Fruit fly (Drosophila melanogaster) whole organism, embryonic: ENCODE measurements around the gene Cpr65Ea.

Source experiments
- ATbp ChIP-seq: fragments of 200-800 bp; sonication (Bioruptor generic); optimal IDR thresholded peaks from 2 replicates; lab custom pipeline; 2017; ENCODE audit warnings: missing biosample characterization, mild to moderate bottlenecking, missing genetic modification characterization, missing genetic modification reagents
- Antp ChIP-seq: fragments of 200-800 bp; sonication (Bioruptor generic); optimal IDR thresholded peaks from 3 replicates; lab custom pipeline; 2016; ENCODE audit warnings: missing biosample characterization, missing genetic modification characterization
- Atf-2 ChIP-seq: fragments of 200-800 bp; sonication (Bioruptor generic); optimal IDR thresholded peaks from 2 replicates; lab custom pipeline; 2016; ENCODE audit warnings: missing biosample characterization, missing genetic modification characterization
- B-H1 ChIP-seq: fragments of 200-800 bp; sonication (Bioruptor generic); IDR thresholded peaks from 3 replicates; pipeline ENCODE4 v1.3.6; 2022; ENCODE audit warnings: missing biosample characterization, missing genetic modification characterization
- BtbVII ChIP-seq: fragments of 200-800 bp; sonication (Bioruptor generic); optimal IDR thresholded peaks from 3 replicates; lab custom pipeline; 2017; ENCODE audit warnings: missing biosample characterization, mild to moderate bottlenecking, missing genetic modification characterization
- CG10565 ChIP-seq: fragments of 200-800 bp; sonication (Bioruptor generic); optimal IDR thresholded peaks from 3 replicates; lab custom pipeline; 2016; ENCODE audit warnings: missing biosample characterization, mild to moderate bottlenecking, missing genetic modification characterization
- CG11504 ChIP-seq: fragments of 200-800 bp; sonication (Bioruptor generic); optimal IDR thresholded peaks from 3 replicates; lab custom pipeline; 2019; ENCODE audit warnings: missing biosample characterization, mild to moderate bottlenecking, missing genetic modification characterization, moderate library complexity
- CG11560 ChIP-seq: fragments of 200-800 bp; sonication (Bioruptor generic); IDR thresholded peaks from 3 replicates; pipeline ENCODE4 v1.3.6; 2022; ENCODE audit warnings: missing biosample characterization, missing genetic modification characterization
- CG11695 ChIP-seq: fragments of 200-800 bp; sonication (Bioruptor generic); IDR thresholded peaks from 3 replicates; pipeline ENCODE4 v1.3.6; 2022; ENCODE audit warnings: missing biosample characterization, missing genetic modification characterization
- CG11723 ChIP-seq: fragments of 200-800 bp; sonication (Bioruptor generic); optimal IDR thresholded peaks from 2 replicates; lab custom pipeline; 2017; ENCODE audit warnings: missing biosample characterization, mild to moderate bottlenecking, missing genetic modification characterization
- CG13123 ChIP-seq: fragments of 200-800 bp; sonication (Bioruptor generic); optimal IDR thresholded peaks from 2 replicates; lab custom pipeline; 2016; ENCODE audit warnings: missing biosample characterization, missing genetic modification characterization
- CG13894 ChIP-seq: fragments of 200-800 bp; sonication (Bioruptor generic); optimal IDR thresholded peaks from 3 replicates; lab custom pipeline; 2018; ENCODE audit warnings: missing biosample characterization, mild to moderate bottlenecking, missing genetic modification characterization, moderate library complexity
- CG14965 ChIP-seq: fragments of 200-800 bp; sonication (Bioruptor generic); optimal IDR thresholded peaks from 2 replicates; lab custom pipeline; 2016; ENCODE audit warnings: missing biosample characterization, missing genetic modification characterization, borderline replicate concordance
- CG2120 ChIP-seq: fragments of 200-800 bp; sonication (Bioruptor generic); optimal IDR thresholded peaks from 3 replicates; lab custom pipeline; 2016; ENCODE audit warnings: missing biosample characterization, missing genetic modification characterization
- CG30403 ChIP-seq: fragments of 200-800 bp; sonication (Bioruptor generic); optimal IDR thresholded peaks from 3 replicates; lab custom pipeline; 2016; ENCODE audit warnings: missing biosample characterization, missing genetic modification characterization
- CG4360 ChIP-seq: fragments of 200-800 bp; sonication (Bioruptor generic); IDR thresholded peaks from 2 replicates; pipeline ENCODE4 v1.3.6; 2022; ENCODE audit warnings: missing biosample characterization, missing genetic modification characterization
- CG6813 ChIP-seq: fragments of 200-800 bp; sonication (Bioruptor generic); optimal IDR thresholded peaks from 2 replicates; lab custom pipeline; 2017; ENCODE audit warnings: missing biosample characterization, missing genetic modification characterization, mild to moderate bottlenecking, moderate library complexity, missing genetic modification reagents
- CG7963 ChIP-seq: fragments of 200-800 bp; sonication (Bioruptor generic); IDR thresholded peaks from 3 replicates; pipeline ENCODE4 v1.3.6; 2022; ENCODE audit warnings: missing biosample characterization, missing genetic modification characterization; ENCODE audit not compliant: partially characterized antibody
- Dip2 ChIP-seq: fragments of 200-800 bp; sonication (Bioruptor generic); IDR thresholded peaks from 2 replicates; pipeline ENCODE4 v1.3.6; 2022; ENCODE audit warnings: missing biosample characterization, missing genetic modification characterization
- Dll ChIP-seq: fragments of 200-800 bp; sonication (Bioruptor generic); IDR thresholded peaks from 4 replicates; pipeline ENCODE4 v1.3.6; 2022; ENCODE audit warnings: missing biosample characterization, missing genetic modification characterization; ENCODE audit not compliant: partially characterized antibody
- ERR ChIP-seq: fragments of 200-800 bp; sonication (Bioruptor generic); optimal IDR thresholded peaks from 2 replicates; lab custom pipeline; 2016; ENCODE audit warnings: missing biosample characterization, missing genetic modification characterization
- HHEX ChIP-seq: fragments of 200-800 bp; sonication (Bioruptor generic); optimal IDR thresholded peaks from 3 replicates; lab custom pipeline; 2017; ENCODE audit warnings: missing biosample characterization, mild to moderate bottlenecking, missing genetic modification characterization, missing genetic modification reagents
- Hr3 ChIP-seq: fragments of 200-800 bp; sonication (Bioruptor generic); optimal IDR thresholded peaks from 3 replicates; lab custom pipeline; 2016; ENCODE audit warnings: missing biosample characterization, missing genetic modification characterization
- Hr51 ChIP-seq, 2 experiments: fragments of 200-800 bp; sonication (Bioruptor generic); optimal IDR thresholded peaks; 2 replicates in 1 of 2; 3 replicates in 1 of 2; lab custom pipeline; 2016 to 2018; ENCODE audit warnings: missing biosample characterization in 2 of 2, missing genetic modification characterization in 2 of 2, mild to moderate bottlenecking in 1 of 2, moderate library complexity in 1 of 2
- MBD-R2 ChIP-seq: fragments of 200-800 bp; sonication (Bioruptor generic); IDR thresholded peaks from 2 replicates; pipeline ENCODE4 v1.3.6; 2022; ENCODE audit warnings: missing biosample characterization, missing genetic modification characterization
- MESR4 ChIP-seq: fragments of 200-800 bp; sonication (Bioruptor generic); optimal IDR thresholded peaks from 2 replicates; lab custom pipeline; 2018; ENCODE audit warnings: missing biosample characterization, mild to moderate bottlenecking, missing genetic modification characterization, moderate library complexity
- MTF-1 ChIP-seq: fragments of 200-800 bp; sonication (Bioruptor generic); optimal IDR thresholded peaks from 2 replicates; lab custom pipeline; 2018; ENCODE audit warnings: missing biosample characterization, mild to moderate bottlenecking, missing genetic modification characterization, borderline replicate concordance
- Rx ChIP-seq: fragments of 200-800 bp; sonication (Bioruptor generic); IDR thresholded peaks from 2 replicates; pipeline ENCODE4 v1.3.6; 2022; ENCODE audit warnings: missing biosample characterization, missing genetic modification characterization
- Scr ChIP-seq: fragments of 200-800 bp; sonication (Bioruptor generic); IDR thresholded peaks from 2 replicates; pipeline ENCODE4 v1.3.6; 2022; ENCODE audit warnings: missing biosample characterization, missing genetic modification characterization; ENCODE audit not compliant: partially characterized antibody
- bbx ChIP-seq: fragments of 200-800 bp; sonication (Bioruptor generic); IDR thresholded peaks from 2 replicates; pipeline ENCODE4 v1.3.6; 2022; ENCODE audit warnings: missing biosample characterization, missing genetic modification characterization; ENCODE audit not compliant: partially characterized antibody
- corto ChIP-seq: fragments of 200-800 bp; sonication (Bioruptor generic); optimal IDR thresholded peaks from 2 replicates; lab custom pipeline; 2016; ENCODE audit warnings: missing biosample characterization, mild to moderate bottlenecking, missing genetic modification characterization, moderate library complexity
- da ChIP-seq: fragments of 200-800 bp; sonication (Bioruptor generic); optimal IDR thresholded peaks from 2 replicates; lab custom pipeline; 2016; ENCODE audit warnings: missing biosample characterization, missing genetic modification characterization
- dysf ChIP-seq: fragments of 200-800 bp; sonication (Bioruptor generic); IDR thresholded peaks from 3 replicates; pipeline ENCODE4 v1.3.6; 2022; ENCODE audit warnings: missing biosample characterization, missing genetic modification characterization
- esg ChIP-seq: fragments of 200-800 bp; sonication (Bioruptor generic); conservative IDR thresholded peaks from 2 replicates; pipeline ENCODE4 v1.3.6; 2022; ENCODE audit warnings: missing biosample characterization, missing genetic modification characterization
- fd64A ChIP-seq: fragments of 200-800 bp; sonication (Bioruptor generic); optimal IDR thresholded peaks from 3 replicates; lab custom pipeline; 2018; ENCODE audit warnings: missing biosample characterization, mild to moderate bottlenecking, missing genetic modification characterization
- lmd ChIP-seq: fragments of 200-800 bp; sonication (Bioruptor generic); IDR thresholded peaks from 2 replicates; pipeline ENCODE4 v1.3.6; 2022; ENCODE audit warnings: missing biosample characterization, missing genetic modification characterization
- onecut ChIP-seq: fragments of 200-800 bp; sonication (Bioruptor generic); IDR thresholded peaks from 2 replicates; pipeline ENCODE4 v1.3.6; 2022; ENCODE audit warnings: missing biosample characterization, missing genetic modification characterization
- ranshi ChIP-seq: fragments of 200-800 bp; sonication (Bioruptor generic); IDR thresholded peaks from 2 replicates; pipeline ENCODE4 v1.3.6; 2022; ENCODE audit warnings: missing biosample characterization, missing genetic modification characterization
- repo ChIP-seq: fragments of 200-800 bp; sonication (Bioruptor generic); optimal IDR thresholded peaks from 2 replicates; lab custom pipeline; 2016; ENCODE audit warnings: missing biosample characterization, missing genetic modification characterization
- rib ChIP-seq: fragments of 200-800 bp; sonication (Bioruptor generic); IDR thresholded peaks from 2 replicates; pipeline ENCODE4 v1.3.6; 2022; ENCODE audit warnings: missing biosample characterization, missing genetic modification characterization
- sd ChIP-seq: fragments of 200-800 bp; sonication (Bioruptor generic); optimal IDR thresholded peaks from 3 replicates; lab custom pipeline; 2018; ENCODE audit warnings: missing biosample characterization, mild to moderate bottlenecking, missing genetic modification characterization, moderate library complexity
- slbo ChIP-seq: fragments of 200-800 bp; sonication (Bioruptor generic); IDR thresholded peaks from 2 replicates; pipeline ENCODE4 v1.3.6; 2022; ENCODE audit warnings: missing biosample characterization, missing genetic modification characterization
- slou ChIP-seq: fragments of 200-800 bp; sonication (Bioruptor generic); optimal IDR thresholded peaks from 3 replicates; lab custom pipeline; 2016; ENCODE audit warnings: missing biosample characterization, missing genetic modification characterization
- slp2 ChIP-seq: fragments of 200-800 bp; sonication (Bioruptor generic); optimal IDR thresholded peaks from 2 replicates; lab custom pipeline; 2016; ENCODE audit warnings: missing biosample characterization, missing genetic modification characterization
- sqz ChIP-seq: fragments of 200-800 bp; sonication (Bioruptor generic); optimal IDR thresholded peaks from 3 replicates; lab custom pipeline; 2018; ENCODE audit warnings: missing biosample characterization, mild to moderate bottlenecking, missing genetic modification characterization
- stc ChIP-seq: fragments of 200-800 bp; sonication (Bioruptor generic); IDR thresholded peaks from 2 replicates; pipeline ENCODE4 v1.3.6; 2022; ENCODE audit warnings: missing biosample characterization, missing genetic modification characterization
- trem ChIP-seq: fragments of 200-800 bp; optimal IDR thresholded peaks from 3 replicates; lab custom pipeline; 2019; ENCODE audit warnings: missing biosample characterization, mild to moderate bottlenecking, missing genetic modification characterization, moderate library complexity

The Cpr65Ea gene

dm6 chr3L:7133699-7134655 lies 47.6 kb upstream of the Cpr65Ea start, which contains the start of gene melt (continued):
- TF ChIP-seq dysf (GFP tag; lab: Robert Waterston, UW) (peak; percentile 88), HHEX (GFP tag; lab: Kevin White, UChicago) (peak; percentile 85), fd64A (GFP tag; lab: Kevin White, UChicago) (no peak), MESR4 (GFP tag; lab: Kevin White, UChicago) (no peak), CG11504 (tag; lab: Kevin White, UChicago) (peak; percentile 100), CG14965 (GFP tag; lab: Kevin White, UChicago) (peak; percentile 59), trem (peak; percentile 72), repo (GFP tag; lab: Kevin White, UChicago) (peak; percentile 78), stc (GFP tag; lab: Robert Waterston, UW) (0 out of 2 replicates have a peak, but pooled peaks have one; percentile 41), slbo (GFP tag; lab: Robert Waterston, UW) (peak; percentile 75), CG11695 (GFP tag; lab: Robert Waterston, UW) (peak; percentile 80), sd (tag; lab: Kevin White, UChicago) (peak; percentile 74), CG13894 (tag; lab: Kevin White, UChicago) (peak; percentile 39), B-H1 (GFP tag; lab: Robert Waterston, UW) (no peak; the same call in none of the 3 replicates), rib (GFP tag; lab: Robert Waterston, UW) (peak; percentile 53; the same call in 1 of the 2 replicates), Antp (GFP tag; lab: Kevin White, UChicago) (peak; percentile 84), ranshi (peak; percentile 50; the same call in 1 of the 2 replicates), ERR (GFP tag; lab: Kevin White, UChicago) (peak; percentile 76), CG6813 (peak; percentile 74), Rx (GFP tag; lab: Robert Waterston, UW) (peak; percentile 54; the same call in 1 of the 2 replicates), BtbVII (peak; percentile 84), Dip2 (no peak), lmd (GFP tag; lab: Robert Waterston, UW) (peak; percentile 84), slp2 (GFP tag; lab: Kevin White, UChicago) (peak; percentile 88), CG4360 (GFP tag; lab: Robert Waterston, UW) (peak; percentile 99), Dll (GFP tag; lab: Robert Waterston, UW) (no peak), ATbp (peak; percentile 81), da (peak; percentile 74), onecut (GFP tag; lab: Robert Waterston, UW) (peak; percentile 66), CG10565 (peak; percentile 16), sqz (GFP tag; lab: Kevin White, UChicago) (peak; percentile 60), bbx (GFP tag; lab: Robert Waterston, UW) (peak; percentile 49; the same call in 1 of the 2 replicates), CG7963 (GFP tag; lab: Robert Waterston, UW) (no peak), corto (GFP tag; lab: Kevin White, UChicago) (no peak), CG13123 (GFP tag; lab: Kevin White, UChicago) (peak; percentile 68), MBD-R2 (GFP tag; lab: Robert Waterston, UW) (peak; percentile 36; the same call in 1 of the 2 replicates), CG11723 (GFP tag; lab: Kevin White, UChicago) (peak; percentile 75), CG11560 (peak; percentile 43; the same call in 1 of the 3 replicates), Atf-2 (peak; percentile 93), Hr3 (GFP tag; lab: Kevin White, UChicago) (peak; percentile 88), CG30403 (GFP tag; lab: Kevin White, UChicago) (peak; percentile 94), slou (peak; percentile 78), Scr (GFP tag; lab: Robert Waterston, UW) (no peak), CG2120 (GFP tag; lab: Kevin White, UChicago) (peak; percentile 93), MTF-1 (GFP tag; lab: Kevin White, UChicago) (no peak), esg (GFP tag; lab: Robert Waterston, UW) (peak; percentile 78), Hr51 (GFP tag; optimal IDR thresholded peaks at IDR 0.05; lab: Kevin White, UChicago) (peak; percentile 87 to 91)
